Fruit fly (Drosophila melanogaster) whole organism, wandering third instar larva: ENCODE results near the gene Sgs3.

ENCODE experiments used
- Hr78 ChIP-seq: fragments of >200 bp; optimal IDR thresholded peaks from 2 replicates; lab custom pipeline; 2017; ENCODE audit warnings: missing biosample characterization, missing genetic modification characterization
- dl ChIP-seq, 2 experiments: fragments of 175-275, 200-275 bp in 1 of 2; fragments of 200-275 bp in 1 of 2; sonication (Bioruptor generic); optimal IDR thresholded peaks; lab custom pipeline; 2018; ENCODE audit warnings: mild to moderate bottlenecking in 2 of 2, missing biosample characterization in 2 of 2, missing genetic modification characterization in 2 of 2, moderate library complexity in 2 of 2; ENCODE audit not compliant: partially characterized antibody in 2 of 2, insufficient read depth in 1 of 2
- fru ChIP-seq: fragments of 200-800 bp; sonication (Bioruptor generic); optimal IDR thresholded peaks from 3 replicates; lab custom pipeline; 2016; ENCODE audit warnings: missing biosample characterization, mild to moderate bottlenecking, missing genetic modification characterization
- psq ChIP-seq: fragments of 200-800 bp; sonication (Bioruptor generic); optimal IDR thresholded peaks from 3 replicates; lab custom pipeline; 2017; ENCODE audit warnings: missing biosample characterization, mild to moderate bottlenecking, missing genetic modification characterization, moderate library complexity
- woc ChIP-seq: sonication (Bioruptor generic); optimal IDR thresholded peaks from 2 replicates; lab custom pipeline; 2016; ENCODE audit warnings: missing biosample characterization, mild to moderate bottlenecking, missing genetic modification characterization

DNA sequence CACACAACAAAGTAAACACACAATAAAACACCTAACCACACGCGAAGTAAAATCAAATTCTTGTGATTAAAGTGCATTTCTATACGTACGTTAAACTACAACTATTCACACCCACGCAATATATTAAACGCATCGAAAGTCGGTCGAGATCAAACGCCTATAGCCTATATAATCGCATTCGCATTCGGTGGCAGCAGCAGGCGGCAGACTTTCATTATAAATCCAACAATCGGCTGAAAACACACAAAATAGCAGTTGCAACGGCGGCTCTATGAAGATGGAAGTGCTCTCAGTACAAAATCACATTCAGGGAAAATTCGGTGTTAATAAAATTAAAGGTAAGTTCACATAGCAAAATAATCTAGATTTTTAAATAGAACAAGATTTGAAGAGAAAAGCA lies 23.8 kb upstream of the Sgs3 start:
- TF ChIP-seq dl (GFP tag; optimal IDR thresholded peaks at IDR 0.05; lab: Kevin White, UChicago; ENCODE audit: insufficient read depth in 1 of 2, partially characterized antibody in 2 of 2) (no peak), woc (GFP tag; lab: Kevin White, UChicago) (no peak), psq (GFP tag; lab: Kevin White, UChicago) (no peak), Hr78 (GFP tag; lab: Kevin White, UChicago) (no peak), fru (no peak)
